Fruit fly (Drosophila melanogaster): ENCODE measurements around the gene CG14238.

DNA sequence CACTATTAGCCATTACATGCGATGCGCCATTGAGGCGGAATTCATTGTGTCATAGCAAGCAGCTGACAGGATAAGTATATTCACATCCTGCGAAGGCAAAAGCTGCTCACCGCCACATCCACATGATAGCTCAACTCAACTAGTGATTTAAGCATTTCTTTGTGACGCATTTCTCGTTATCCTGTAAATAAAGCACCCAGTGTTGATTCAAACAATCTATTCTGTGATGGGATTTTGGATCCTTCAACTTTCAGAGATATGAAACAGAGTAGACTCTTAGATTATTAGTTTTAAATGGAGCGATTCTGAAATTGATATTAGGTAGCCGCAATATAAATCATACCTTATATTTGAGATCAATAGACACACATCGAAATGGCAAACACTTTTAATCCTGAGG is 9.3 kb upstream of the CG14238 start, which contains the start of gene Hex-t1:
- TF ChIP-seq Myc (optimal IDR thresholded peaks at IDR 0.05) (no peak), insv (optimal IDR thresholded peaks at IDR 0.05) (no peak), h (optimal IDR thresholded peaks at IDR 0.05) (no peak), psq (optimal IDR thresholded peaks at IDR 0.05) (no peak)
